Worm (Caenorhabditis elegans) whole organism, late embryonic: Measurements from ENCODE around the gene str-35.

Experiments
- T23F11.4 ChIP-seq: fragments of 200-800 bp; sonication (Bioruptor generic); optimal IDR thresholded peaks from 2 replicates; lab custom pipeline; 2018; ENCODE audit warnings: mild to moderate bottlenecking, missing genetic modification characterization, missing compliant biosample characterization
- ceh-31 ChIP-seq: sonication (generic microtip); optimal IDR thresholded peaks from 2 replicates; lab custom pipeline; 2016; ENCODE audit warnings: missing genetic modification characterization, missing compliant biosample characterization
- ceh-34 ChIP-seq: sonication (generic microtip); optimal IDR thresholded peaks from 2 replicates; lab custom pipeline; 2016; ENCODE audit warnings: mild to moderate bottlenecking, missing genetic modification characterization, missing compliant biosample characterization
- fkh-10 ChIP-seq: fragments of 150-350 bp; optimal IDR thresholded peaks from 2 replicates; lab custom pipeline; 2014; ENCODE audit warnings: missing biosample characterization, missing genetic modification reagents, missing genetic modification characterization
- hlh-6 ChIP-seq: sonication (generic microtip); optimal IDR thresholded peaks from 2 replicates; lab custom pipeline; 2016; ENCODE audit warnings: missing genotype, missing genetic modification characterization, missing compliant biosample characterization
- lim-6 ChIP-seq: sonication (generic microtip); optimal IDR thresholded peaks from 2 replicates; lab custom pipeline; 2016; ENCODE audit warnings: missing genetic modification characterization, missing compliant biosample characterization
- pax-1 ChIP-seq: fragments of 150-350 bp; optimal IDR thresholded peaks from 2 replicates; lab custom pipeline; 2014; ENCODE audit warnings: missing biosample characterization, missing genetic modification characterization
- pha-4 ChIP-seq: fragments of 150-350 bp; optimal IDR thresholded peaks from 2 replicates; lab custom pipeline; 2018; ENCODE audit warnings: missing biosample characterization, missing genetic modification reagents, missing genetic modification characterization
- pqm-1 ChIP-seq: sonication (generic microtip); optimal IDR thresholded peaks from 2 replicates; lab custom pipeline; 2016; ENCODE audit warnings: missing genetic modification characterization, missing compliant biosample characterization
- tbx-2 ChIP-seq: sonication (generic microtip); optimal IDR thresholded peaks from 2 replicates; lab custom pipeline; 2016; ENCODE audit warnings: missing genetic modification characterization, missing compliant biosample characterization

- TF ChIP-seq T23F11.4 (GFP tag; lab: Kevin White, UChicago) = no peak
- no peak for TF ChIP-seq ceh-31 (tag; lab: Kevin White, UChicago)
- TF ChIP-seq pax-1 (tag; lab: Kevin White, UChicago) = no peak
- no peak for TF ChIP-seq pha-4
- no peak for TF ChIP-seq lim-6
- no peak for TF ChIP-seq fkh-10 (GFP tag; lab: Kevin White, UChicago)
- no peak for TF ChIP-seq tbx-2
- no peak for TF ChIP-seq pqm-1
- no peak for TF ChIP-seq hlh-6 (tag; lab: Kevin White, UChicago)
- no peak for TF ChIP-seq ceh-34 (tag; lab: Kevin White, UChicago)
Measured at ce11 chrV:4508772-4509171, 34.1 kb downstream of the str-35 start.
